Worm (Caenorhabditis elegans) whole organism, L4 larva: Measurements from ENCODE around the gene aexr-1.
A peak's percentile ranks its signal among the peaks of the same experiment; 100 is the strongest.

ENCODE experiments used
- ama-1 ChIP-seq: fragments of 150-350 bp; optimal IDR thresholded peaks from 2 replicates; lab custom pipeline; 2014; ENCODE audit warnings: inconsistent platforms, mixed read lengths
- hif-1 ChIP-seq, 2 experiments: sonication (generic microtip); optimal IDR thresholded peaks; 2 replicates each; lab custom pipeline; 2016 to 2017; ENCODE audit warnings: missing compliant biosample characterization in 2 of 2, missing genetic modification characterization in 2 of 2, missing genetic modification reagents in 2 of 2, missing genotype in 2 of 2, mild to moderate bottlenecking in 1 of 2
- lin-39 ChIP-seq: fragments of 150-350 bp; optimal IDR thresholded peaks from 2 replicates; lab custom pipeline; 2014; ENCODE audit warnings: missing biosample characterization, missing genetic modification reagents, missing genetic modification characterization
- mxl-3 ChIP-seq: fragments of 200-800 bp; sonication (Bioruptor generic); optimal IDR thresholded peaks from 2 replicates; lab custom pipeline; 2018; ENCODE audit warnings: mild to moderate bottlenecking, missing genetic modification characterization, missing compliant biosample characterization
- nhr-76 ChIP-seq: fragments of 150-350 bp; optimal IDR thresholded peaks from 2 replicates; lab custom pipeline; 2014; ENCODE audit warnings: missing biosample characterization, missing genetic modification characterization
- ztf-11 ChIP-seq: fragments of 150-350 bp; optimal IDR thresholded peaks from 2 replicates; lab custom pipeline; 2014; ENCODE audit warnings: missing biosample characterization, missing genetic modification characterization
- ztf-7 ChIP-seq: fragments of 150-350 bp; optimal IDR thresholded peaks from 2 replicates; lab custom pipeline; 2014; ENCODE audit warnings: missing biosample characterization, missing genetic modification characterization

DNA sequence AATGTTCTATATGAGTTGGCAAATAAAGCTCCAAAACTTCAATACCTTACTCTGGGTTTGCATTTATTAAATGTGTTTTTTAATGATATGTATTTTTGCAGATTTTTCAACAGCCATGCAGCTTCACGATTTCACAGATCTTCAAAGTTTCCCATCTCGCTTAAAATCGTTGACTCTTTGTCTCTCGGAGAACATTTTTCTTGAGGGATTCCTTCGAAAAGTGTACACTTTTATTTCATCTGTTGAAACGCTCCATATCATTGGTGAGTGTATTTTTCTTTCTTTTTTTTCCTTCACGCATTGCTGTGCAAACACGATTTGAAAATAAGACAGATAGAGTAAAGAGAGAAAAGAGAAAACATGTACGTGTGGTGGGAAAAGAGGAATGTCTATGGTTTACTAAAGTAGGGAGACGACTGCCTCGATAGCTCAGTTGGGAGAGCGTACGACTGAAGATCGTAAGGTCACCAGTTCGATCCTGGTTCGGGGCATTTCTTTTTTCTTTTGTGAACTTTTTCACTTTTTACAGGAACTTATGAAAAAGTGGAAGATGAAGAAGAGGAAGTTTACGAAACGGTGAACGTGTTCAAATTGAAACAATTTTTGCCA, 41.8 kb downstream of the aexr-1 start:
- TF ChIP-seq mxl-3 (peak; percentile 55), hif-1 (tag; optimal IDR thresholded peaks at IDR 0.05; lab: Kevin White, UChicago) (no peak), ztf-11 (tag; lab: Kevin White, UChicago) (no peak), ztf-7 (tag; lab: Kevin White, UChicago) (peak; percentile 60), nhr-76 (no peak), lin-39 (tag; lab: Kevin White, UChicago) (no peak), ama-1 (lab: Kevin White, UChicago) (no peak)
